Worm (Caenorhabditis elegans): Measurements from ENCODE around the gene C08B6.18.

ce11 chrV:10146787-10147186 lies 12.9 kb upstream of the C08B6.18 start:
- no peak for TF ChIP-seq lin-35 (GFP tag; optimal IDR thresholded peaks at IDR 0.05)
- no peak for TF ChIP-seq sup-37 (GFP tag; optimal IDR thresholded peaks at IDR 0.05)
- TF ChIP-seq egl-13 (tag; optimal IDR thresholded peaks at IDR 0.05), result no peak
- TF ChIP-seq jun-1 (tag; optimal IDR thresholded peaks at IDR 0.05), result no peak
- TF ChIP-seq nhr-28 (tag; optimal IDR thresholded peaks at IDR 0.05), result no peak
